Fruit fly (Drosophila melanogaster) whole organism, embryonic: ENCODE measurements around the gene CG11560.

ENCODE experiments used
- Awh ChIP-seq: fragments of 200-800 bp; sonication (Bioruptor generic); IDR thresholded peaks from 2 replicates; pipeline ENCODE4, ENCODE4 v1.3.6; 2022; ENCODE audit warnings: missing biosample characterization, missing genetic modification characterization
- B-H1 ChIP-seq: fragments of 200-800 bp; sonication (Bioruptor generic); IDR thresholded peaks from 3 replicates; pipeline ENCODE4 v1.3.6; 2022; ENCODE audit warnings: missing biosample characterization, missing genetic modification characterization
- Bdp1 ChIP-seq: fragments of 200-800 bp; sonication (Bioruptor generic); optimal IDR thresholded peaks from 3 replicates; lab custom pipeline; 2016; ENCODE audit warnings: missing biosample characterization, missing genetic modification characterization
- BtbVII ChIP-seq: fragments of 200-800 bp; sonication (Bioruptor generic); optimal IDR thresholded peaks from 3 replicates; lab custom pipeline; 2017; ENCODE audit warnings: missing biosample characterization, mild to moderate bottlenecking, missing genetic modification characterization
- Bteb2 ChIP-seq: fragments of 200-800 bp; sonication (Bioruptor generic); optimal IDR thresholded peaks from 2 replicates; lab custom pipeline; 2016; ENCODE audit warnings: missing biosample characterization, missing genetic modification characterization
- CG10267 ChIP-seq: fragments of 200-800 bp; sonication (Bioruptor generic); optimal IDR thresholded peaks from 2 replicates; lab custom pipeline; 2018; ENCODE audit warnings: missing biosample characterization, mild to moderate bottlenecking, missing genetic modification characterization, moderate library complexity
- CG11695 ChIP-seq: fragments of 200-800 bp; sonication (Bioruptor generic); IDR thresholded peaks from 3 replicates; pipeline ENCODE4 v1.3.6; 2022; ENCODE audit warnings: missing biosample characterization, missing genetic modification characterization
- CG12219 ChIP-seq: fragments of 200-800 bp; sonication (Bioruptor generic); optimal IDR thresholded peaks from 3 replicates; lab custom pipeline; 2018; ENCODE audit warnings: missing biosample characterization, mild to moderate bottlenecking, missing genetic modification characterization
- CG12236 ChIP-seq: fragments of 200-800 bp; sonication (Bioruptor generic); optimal IDR thresholded peaks from 2 replicates; lab custom pipeline; 2016; ENCODE audit warnings: missing biosample characterization, missing genetic modification characterization
- CG12391 ChIP-seq: fragments of 200-800 bp; sonication (Bioruptor generic); optimal IDR thresholded peaks from 3 replicates; lab custom pipeline; 2018; ENCODE audit warnings: missing biosample characterization, mild to moderate bottlenecking, missing genetic modification characterization, moderate library complexity
- CG13894 ChIP-seq: fragments of 200-800 bp; sonication (Bioruptor generic); optimal IDR thresholded peaks from 3 replicates; lab custom pipeline; 2018; ENCODE audit warnings: missing biosample characterization, mild to moderate bottlenecking, missing genetic modification characterization, moderate library complexity
- CG1603 ChIP-seq: fragments of 200-800 bp; sonication (Bioruptor generic); optimal IDR thresholded peaks from 2 replicates; lab custom pipeline; 2019; ENCODE audit warnings: missing biosample characterization, mild to moderate bottlenecking, missing genetic modification characterization, moderate library complexity
- CG1647 ChIP-seq: fragments of 200-800 bp; sonication (Bioruptor generic); optimal IDR thresholded peaks from 3 replicates; lab custom pipeline; 2016; ENCODE audit warnings: missing biosample characterization, missing genetic modification characterization
- CG16779 ChIP-seq: fragments of 200-800 bp; sonication (Bioruptor generic); IDR thresholded peaks from 2 replicates; pipeline ENCODE4 v1.3.6; 2022; ENCODE audit warnings: missing biosample characterization, missing genetic modification characterization
- CG17359 ChIP-seq: fragments of 200-800 bp; sonication (Bioruptor generic); optimal IDR thresholded peaks from 3 replicates; lab custom pipeline; 2018; ENCODE audit warnings: missing biosample characterization, mild to moderate bottlenecking, missing genetic modification characterization, moderate library complexity
- CG17829 ChIP-seq: fragments of 200-800 bp; optimal IDR thresholded peaks from 2 replicates; lab custom pipeline; 2019; ENCODE audit warnings: missing biosample characterization, mild to moderate bottlenecking, missing genetic modification characterization, moderate library complexity
- CG18764 ChIP-seq: fragments of 200-800 bp; sonication (Bioruptor generic); optimal IDR thresholded peaks from 3 replicates; lab custom pipeline; 2016; ENCODE audit warnings: missing biosample characterization, missing genetic modification characterization
- CG2678 ChIP-seq: fragments of 200-800 bp; sonication (Bioruptor generic); optimal IDR thresholded peaks from 3 replicates; lab custom pipeline; 2019; ENCODE audit warnings: missing biosample characterization, mild to moderate bottlenecking, missing genetic modification characterization, moderate library complexity
- CG6854 ChIP-seq: fragments of 200-800 bp; sonication (Bioruptor generic); optimal IDR thresholded peaks from 3 replicates; lab custom pipeline; 2017; ENCODE audit warnings: missing biosample characterization, mild to moderate bottlenecking, missing genetic modification characterization
- CG7745 ChIP-seq: fragments of 200-800 bp; sonication (Bioruptor generic); optimal IDR thresholded peaks from 2 replicates; lab custom pipeline; 2018; ENCODE audit warnings: missing biosample characterization, mild to moderate bottlenecking, missing genetic modification characterization, moderate library complexity
- CG8388 ChIP-seq: fragments of 200-800 bp; sonication (Bioruptor generic); optimal IDR thresholded peaks from 2 replicates; lab custom pipeline; 2019; ENCODE audit warnings: missing biosample characterization, mild to moderate bottlenecking, missing genetic modification characterization, moderate library complexity
- CG8924 ChIP-seq: fragments of 200-800 bp; optimal IDR thresholded peaks from 3 replicates; lab custom pipeline; 2019; ENCODE audit warnings: missing biosample characterization, mild to moderate bottlenecking, missing genetic modification characterization, moderate library complexity
- CG9932 ChIP-seq: fragments of 200-800 bp; sonication (Bioruptor generic); IDR thresholded peaks from 2 replicates; pipeline ENCODE4 v1.3.6; 2022; ENCODE audit warnings: missing biosample characterization, missing genetic modification characterization
- HHEX ChIP-seq: fragments of 200-800 bp; sonication (Bioruptor generic); optimal IDR thresholded peaks from 3 replicates; lab custom pipeline; 2017; ENCODE audit warnings: missing biosample characterization, mild to moderate bottlenecking, missing genetic modification characterization, missing genetic modification reagents
- HLH3B ChIP-seq: fragments of 200-800 bp; sonication (Bioruptor generic); IDR thresholded peaks from 2 replicates; pipeline ENCODE4 v1.3.6; 2022; ENCODE audit warnings: missing biosample characterization, missing genetic modification characterization
- Hr51 ChIP-seq, 2 experiments: fragments of 200-800 bp; sonication (Bioruptor generic); optimal IDR thresholded peaks; 2 replicates in 1 of 2; 3 replicates in 1 of 2; lab custom pipeline; 2016 to 2018; ENCODE audit warnings: missing biosample characterization in 2 of 2, missing genetic modification characterization in 2 of 2, mild to moderate bottlenecking in 1 of 2, moderate library complexity in 1 of 2
- Hsf ChIP-seq: fragments of 200-800 bp; sonication (Bioruptor generic); optimal IDR thresholded peaks from 3 replicates; lab custom pipeline; 2016; ENCODE audit warnings: missing biosample characterization, missing genetic modification characterization
- MESR4 ChIP-seq: fragments of 200-800 bp; sonication (Bioruptor generic); optimal IDR thresholded peaks from 2 replicates; lab custom pipeline; 2018; ENCODE audit warnings: missing biosample characterization, mild to moderate bottlenecking, missing genetic modification characterization, moderate library complexity
- NfI ChIP-seq: fragments of 200-800 bp; sonication (Bioruptor generic); optimal IDR thresholded peaks from 3 replicates; lab custom pipeline; 2018; ENCODE audit warnings: missing biosample characterization, mild to moderate bottlenecking, missing genetic modification characterization, moderate library complexity
- Six4 ChIP-seq: fragments of 200-800 bp; sonication (Bioruptor generic); optimal IDR thresholded peaks from 2 replicates; lab custom pipeline; 2016; ENCODE audit warnings: missing biosample characterization, missing genetic modification characterization
- Sry-δ ChIP-seq: fragments of 200-800 bp; sonication (Bioruptor generic); optimal IDR thresholded peaks from 2 replicates; lab custom pipeline; 2016; ENCODE audit warnings: missing biosample characterization, missing genetic modification characterization
- Xbp1 ChIP-seq: fragments of 200-800 bp; sonication (Bioruptor generic); optimal IDR thresholded peaks from 3 replicates; lab custom pipeline; 2016; ENCODE audit warnings: missing biosample characterization, mild to moderate bottlenecking, missing genetic modification characterization
- Xrp1 ChIP-seq: fragments of 200-800 bp; sonication (Bioruptor generic); IDR thresholded peaks from 2 replicates; pipeline ENCODE4 v1.3.6; 2022; ENCODE audit warnings: missing biosample characterization, missing genetic modification characterization
- bcd ChIP-seq: fragments of 200-800 bp; sonication (Bioruptor generic); optimal IDR thresholded peaks from 2 replicates; lab custom pipeline; 2017; ENCODE audit warnings: missing biosample characterization, mild to moderate bottlenecking, missing genetic modification characterization
- bsh ChIP-seq, 2 experiments: fragments of 200-800 bp; sonication (Bioruptor generic); optimal IDR thresholded peaks; 2 replicates each; lab custom pipeline; 2017 to 2018; ENCODE audit warnings: mild to moderate bottlenecking in 2 of 2, missing biosample characterization in 2 of 2, missing genetic modification characterization in 2 of 2, moderate library complexity in 1 of 2
- chm ChIP-seq: fragments of 200-800 bp; sonication (Bioruptor generic); IDR thresholded peaks from 2 replicates; pipeline ENCODE4 v1.3.6; 2022; ENCODE audit warnings: missing biosample characterization, missing genetic modification characterization
- danr ChIP-seq: fragments of 200-800 bp; sonication (Bioruptor generic); IDR thresholded peaks from 2 replicates; pipeline ENCODE4 v1.3.6; 2022; ENCODE audit warnings: missing biosample characterization, missing genetic modification characterization
- dmrt11E ChIP-seq: fragments of 200-800 bp; sonication (Bioruptor generic); optimal IDR thresholded peaks from 3 replicates; lab custom pipeline; 2018; ENCODE audit warnings: missing biosample characterization, mild to moderate bottlenecking, missing genetic modification characterization, moderate library complexity
- fd96Cb ChIP-seq: fragments of 200-800 bp; sonication (Bioruptor generic); optimal IDR thresholded peaks from 2 replicates; lab custom pipeline; 2018; ENCODE audit warnings: missing biosample characterization, mild to moderate bottlenecking, missing genetic modification characterization, moderate library complexity
- ftz-f1 ChIP-seq: fragments of 200-800 bp; sonication (Bioruptor generic); optimal IDR thresholded peaks from 2 replicates; lab custom pipeline; 2016; ENCODE audit warnings: missing biosample characterization, missing genetic modification characterization
- grau ChIP-seq: fragments of 200-800 bp; optimal IDR thresholded peaks from 3 replicates; lab custom pipeline; 2019; ENCODE audit warnings: missing biosample characterization, mild to moderate bottlenecking, missing genetic modification characterization, moderate library complexity
- lola ChIP-seq, 3 experiments: fragments of >200 bp in 2 of 3; fragments of 200-800 bp in 1 of 3; sonication (Bioruptor generic) in 1 of 3; optimal IDR thresholded peaks; 2 replicates each; lab custom pipeline; 2017 to 2019; ENCODE audit warnings: missing biosample characterization in 3 of 3, missing genetic modification characterization in 3 of 3, mild to moderate bottlenecking in 1 of 3, moderate library complexity in 1 of 3
- ro ChIP-seq: fragments of 200-800 bp; sonication (Bioruptor generic); IDR thresholded peaks from 2 replicates; pipeline ENCODE4 v1.3.6; 2022; ENCODE audit warnings: missing biosample characterization, missing genetic modification characterization
- run ChIP-seq: fragments of 200-800 bp; sonication (Bioruptor generic); optimal IDR thresholded peaks from 3 replicates; lab custom pipeline; 2018; ENCODE audit warnings: missing biosample characterization, mild to moderate bottlenecking, missing genetic modification characterization
- scrt ChIP-seq: fragments of 200-800 bp; sonication (Bioruptor generic); optimal IDR thresholded peaks from 2 replicates; lab custom pipeline; 2018; ENCODE audit warnings: missing biosample characterization, mild to moderate bottlenecking, missing genetic modification characterization, moderate library complexity
- sens ChIP-seq: fragments of 200-800 bp; sonication (Bioruptor generic); peaks from one replicate; lab custom pipeline; 2016; ENCODE audit warnings: missing biosample characterization, missing genetic modification characterization
- slbo ChIP-seq: fragments of 200-800 bp; sonication (Bioruptor generic); IDR thresholded peaks from 2 replicates; pipeline ENCODE4 v1.3.6; 2022; ENCODE audit warnings: missing biosample characterization, missing genetic modification characterization
- tx ChIP-seq: fragments of 200-800 bp; sonication (Bioruptor generic); optimal IDR thresholded peaks from 2 replicates; lab custom pipeline; 2016; ENCODE audit warnings: missing biosample characterization, missing genetic modification characterization
- zen ChIP-seq: fragments of 200-800 bp; sonication (Bioruptor generic); optimal IDR thresholded peaks from 3 replicates; lab custom pipeline; 2018; ENCODE audit warnings: missing biosample characterization, mild to moderate bottlenecking, missing genetic modification characterization, moderate library complexity
- zfh1 ChIP-seq: fragments of 200-800 bp; sonication (Bioruptor generic); IDR thresholded peaks from 3 replicates; pipeline ENCODE4 v1.3.6; 2022; ENCODE audit warnings: missing biosample characterization, missing genetic modification characterization

Gene CG11560

dm6 chr3L:12083861-12084260 is 36.0 kb upstream of the CG11560 start (continued):
- TF ChIP-seq Bdp1 (GFP tag; lab: Kevin White, UChicago), result peak; percentile 3
- no peak for TF ChIP-seq ftz-f1 (GFP tag; lab: Kevin White, UChicago)
- peak; percentile 56 for TF ChIP-seq CG8924 (tag; lab: Kevin White, UChicago)
- peak; percentile 81 for TF ChIP-seq CG7745 (tag; lab: Kevin White, UChicago)
- no peak for TF ChIP-seq CG1647 (GFP tag; lab: Kevin White, UChicago)
- TF ChIP-seq HHEX (GFP tag; lab: Kevin White, UChicago), result peak; percentile 59
- peak; percentile 23 for TF ChIP-seq Six4 (GFP tag; lab: Kevin White, UChicago)
- TF ChIP-seq CG17359 (tag; lab: Kevin White, UChicago), result peak; percentile 67
- TF ChIP-seq run, result no peak
- TF ChIP-seq CG16779 (GFP tag; lab: Robert Waterston, UW), result no peak
- TF ChIP-seq Awh (GFP tag; lab: Robert Waterston, UW), result peak; percentile 59; the same call in 1 of the 2 replicates
- no peak for TF ChIP-seq CG13894 (tag; lab: Kevin White, UChicago)
- TF ChIP-seq Xrp1 (GFP tag; lab: Robert Waterston, UW), result peak; percentile 68
- peak; percentile 33 for TF ChIP-seq scrt (GFP tag; lab: Kevin White, UChicago)
- TF ChIP-seq Sry-δ (GFP tag; lab: Kevin White, UChicago), result no peak
- TF ChIP-seq CG8388 (GFP tag; lab: Kevin White, UChicago), result peak; percentile 58
- peak; percentile 70 for TF ChIP-seq CG17829
- peak; percentile 31; the same call in 1 of the 2 replicates for TF ChIP-seq HLH3B (GFP tag; lab: Robert Waterston, UW)
- TF ChIP-seq bsh (GFP tag; optimal IDR thresholded peaks at IDR 0.05; lab: Kevin White, UChicago), result peak in 1 of 2 experiments; percentile 65
- TF ChIP-seq zfh1 (GFP tag; lab: Robert Waterston, UW), result 0 out of 3 replicates have a peak, but pooled peaks have one; percentile 23
- peak; percentile 8 for TF ChIP-seq Hsf (GFP tag; lab: Kevin White, UChicago)
- TF ChIP-seq chm (GFP tag; lab: Robert Waterston, UW), result peak; percentile 66; the same call in 1 of the 2 replicates
- TF ChIP-seq slbo (GFP tag; lab: Robert Waterston, UW), result no peak
- TF ChIP-seq tx, result no peak
- peak; percentile 67 for TF ChIP-seq CG12391 (tag; lab: Kevin White, UChicago)
- TF ChIP-seq ro (GFP tag; lab: Robert Waterston, UW), result no peak
- TF ChIP-seq CG10267 (tag; lab: Kevin White, UChicago), result peak; percentile 67
- peak; percentile 50 for TF ChIP-seq CG12219 (GFP tag; lab: Kevin White, UChicago)
- TF ChIP-seq danr (GFP tag; lab: Robert Waterston, UW), result no peak
- TF ChIP-seq NfI (GFP tag; lab: Kevin White, UChicago), result peak; percentile 4
- TF ChIP-seq Hr51 (GFP tag; optimal IDR thresholded peaks at IDR 0.05; lab: Kevin White, UChicago), result peak; percentile 17 to 41
- TF ChIP-seq CG18764, result peak; percentile 45
- peak; percentile 15 for TF ChIP-seq Xbp1
- TF ChIP-seq BtbVII, result peak; percentile 54
- peak; percentile 5 for TF ChIP-seq MESR4 (GFP tag; lab: Kevin White, UChicago)
- TF ChIP-seq dmrt11E (tag; lab: Kevin White, UChicago), result peak; percentile 75
- peak; percentile 60 for TF ChIP-seq CG2678 (tag; lab: Kevin White, UChicago)
- TF ChIP-seq CG12236 (GFP tag; lab: Kevin White, UChicago), result peak; percentile 10
- TF ChIP-seq zen (tag; lab: Kevin White, UChicago), result no peak
- TF ChIP-seq lola (GFP tag; optimal IDR thresholded peaks at IDR 0.05; lab: Kevin White, UChicago), result peak in 1 of 3 experiments; percentile 72
- TF ChIP-seq CG1603 (tag; lab: Kevin White, UChicago), result peak; percentile 56
- TF ChIP-seq sens (GFP tag; lab: Kevin White, UChicago), result peak; percentile 81
- TF ChIP-seq CG6854 (GFP tag; lab: Kevin White, UChicago), result peak; percentile 66
- TF ChIP-seq CG9932 (GFP tag; lab: Robert Waterston, UW), result no peak
- peak; percentile 41 for TF ChIP-seq grau (tag; lab: Kevin White, UChicago)
- TF ChIP-seq bcd (GFP tag; lab: Kevin White, UChicago), result peak; percentile 20
- no peak for TF ChIP-seq B-H1 (GFP tag; lab: Robert Waterston, UW)
- 0 out of 3 replicates have a peak, but pooled peaks have one; percentile 38 for TF ChIP-seq CG11695 (GFP tag; lab: Robert Waterston, UW)
- peak; percentile 49 for TF ChIP-seq fd96Cb (tag; lab: Kevin White, UChicago)
- TF ChIP-seq Bteb2, result no peak
